Worm (Caenorhabditis elegans) whole organism, L4 larva: Measurements from ENCODE around the gene F54F2.9.

Experiments used
- F37D6.2 ChIP-seq: sonication (generic microtip); optimal IDR thresholded peaks from 2 replicates; lab custom pipeline; 2016; ENCODE audit warnings: mild to moderate bottlenecking, missing genetic modification characterization, missing compliant biosample characterization
- T20F7.1 ChIP-seq: fragments of 200-800 bp; sonication (Bioruptor generic); optimal IDR thresholded peaks from 2 replicates; lab custom pipeline; 2018; ENCODE audit warnings: mild to moderate bottlenecking, missing genetic modification characterization, missing compliant biosample characterization
- Y75B8A.6 ChIP-seq: fragments of 200-800 bp; sonication (Bioruptor generic); IDR thresholded peaks from 2 replicates; pipeline ENCODE4 v1.3.6; 2022; ENCODE audit warnings: missing genetic modification reagents, missing genetic modification characterization, missing compliant biosample characterization
- ama-1 ChIP-seq: fragments of 150-350 bp; optimal IDR thresholded peaks from 2 replicates; lab custom pipeline; 2014; ENCODE audit warnings: inconsistent platforms, mixed read lengths
- daf-12 ChIP-seq: fragments of 150-350 bp; optimal IDR thresholded peaks from 2 replicates; lab custom pipeline; 2014; ENCODE audit warnings: missing biosample characterization, missing genetic modification reagents, missing genetic modification characterization
- daf-16 ChIP-seq, 3 experiments: sonication (generic microtip); optimal IDR thresholded peaks; 2 replicates each; lab custom pipeline; 2016 to 2017; ENCODE audit warnings: missing genetic modification characterization in 3 of 3, missing genetic modification reagents in 3 of 3, mild to moderate bottlenecking in 2 of 3, missing compliant biosample characterization in 2 of 3, missing biosample characterization in 1 of 3, moderate library complexity in 1 of 3
- dmd-6 ChIP-seq: fragments of 200-800 bp; sonication (Bioruptor generic); IDR thresholded peaks from 2 replicates; pipeline ENCODE4 v1.3.6; 2022; ENCODE audit warnings: missing genetic modification reagents, missing genetic modification characterization, missing compliant biosample characterization
- dmd-9 ChIP-seq: fragments of 200-800 bp; sonication (Bioruptor generic); IDR thresholded peaks from 2 replicates; pipeline ENCODE4 v1.3.6; 2022; ENCODE audit warnings: missing genetic modification reagents, missing genetic modification characterization, missing compliant biosample characterization
- dpl-1 ChIP-seq: fragments of 150-350 bp; optimal IDR thresholded peaks from 2 replicates; lab custom pipeline; 2014; ENCODE audit warnings: missing biosample characterization, missing genetic modification reagents, missing genetic modification characterization
- dve-1 ChIP-seq: sonication (generic microtip); optimal IDR thresholded peaks from 2 replicates; lab custom pipeline; 2017; ENCODE audit warnings: antibody characterized with exemption, mild to moderate bottlenecking, missing genetic modification characterization, missing compliant biosample characterization; ENCODE audit not compliant: insufficient read depth
- fos-1 ChIP-seq: fragments of 150-350 bp; optimal IDR thresholded peaks from 2 replicates; lab custom pipeline; 2014; ENCODE audit warnings: missing biosample characterization, missing genetic modification characterization
- hif-1 ChIP-seq, 2 experiments: sonication (generic microtip); optimal IDR thresholded peaks; 2 replicates each; lab custom pipeline; 2016 to 2017; ENCODE audit warnings: missing compliant biosample characterization in 2 of 2, missing genetic modification characterization in 2 of 2, missing genetic modification reagents in 2 of 2, missing genotype in 2 of 2, mild to moderate bottlenecking in 1 of 2
- hlh-11 ChIP-seq: fragments of 200-800 bp; sonication (Bioruptor generic); optimal IDR thresholded peaks from 2 replicates; lab custom pipeline; 2018; ENCODE audit warnings: mild to moderate bottlenecking, missing genetic modification characterization, missing compliant biosample characterization
- hlh-30 ChIP-seq: sonication (generic microtip); optimal IDR thresholded peaks from 2 replicates; lab custom pipeline; 2017; ENCODE audit warnings: antibody characterized with exemption, mild to moderate bottlenecking, missing genetic modification characterization, missing compliant biosample characterization; ENCODE audit not compliant: insufficient read depth
- lin-1 ChIP-seq: fragments of 200-800 bp; sonication (Bioruptor generic); IDR thresholded peaks from 2 replicates; pipeline ENCODE4 v1.3.6; 2022; ENCODE audit warnings: missing genetic modification reagents, missing genetic modification characterization, missing compliant biosample characterization
- lin-39 ChIP-seq: fragments of 150-350 bp; optimal IDR thresholded peaks from 2 replicates; lab custom pipeline; 2014; ENCODE audit warnings: missing biosample characterization, missing genetic modification reagents, missing genetic modification characterization
- lsy-2 ChIP-seq, 2 experiments: fragments of 150-350 bp in 1 of 2; sonication (generic microtip) in 1 of 2; optimal IDR thresholded peaks; 2 replicates each; lab custom pipeline; 2014 to 2017; ENCODE audit warnings: missing biosample characterization in 2 of 2, missing genetic modification characterization in 2 of 2
- mdl-1 ChIP-seq, 2 experiments: fragments of 150-350 bp in 1 of 2; sonication (generic microtip) in 1 of 2; optimal IDR thresholded peaks; 2 replicates each; lab custom pipeline; 2014 to 2017; ENCODE audit warnings: missing biosample characterization in 2 of 2, missing genetic modification characterization in 2 of 2
- mep-1 ChIP-seq: fragments of 150-350 bp; sonication (generic microtip); optimal IDR thresholded peaks from 3 replicates; lab custom pipeline; 2014; ENCODE audit warnings: missing biosample characterization, missing genetic modification characterization
- mxl-3 ChIP-seq: fragments of 200-800 bp; sonication (Bioruptor generic); optimal IDR thresholded peaks from 2 replicates; lab custom pipeline; 2018; ENCODE audit warnings: mild to moderate bottlenecking, missing genetic modification characterization, missing compliant biosample characterization
- nhr-11 ChIP-seq: fragments of 150-350 bp; optimal IDR thresholded peaks from 2 replicates; lab custom pipeline; 2014; ENCODE audit warnings: missing biosample characterization, missing genetic modification characterization
- nhr-111 ChIP-seq: fragments of 200-800 bp; sonication (Bioruptor generic); optimal IDR thresholded peaks from 2 replicates; lab custom pipeline; 2018; ENCODE audit warnings: mild to moderate bottlenecking, missing genetic modification characterization, missing compliant biosample characterization
- nhr-25 ChIP-seq: sonication (generic microtip); optimal IDR thresholded peaks from 2 replicates; lab custom pipeline; 2017; ENCODE audit warnings: missing genetic modification characterization, mild to moderate bottlenecking, missing compliant biosample characterization, antibody characterized with exemption, moderate library complexity, borderline replicate concordance; ENCODE audit not compliant: insufficient read depth
- nhr-28 ChIP-seq: fragments of 150-350 bp; optimal IDR thresholded peaks from 2 replicates; lab custom pipeline; 2014; ENCODE audit warnings: missing biosample characterization, missing genetic modification characterization
- nhr-48 ChIP-seq: sonication (generic microtip); optimal IDR thresholded peaks from 2 replicates; lab custom pipeline; 2016; ENCODE audit warnings: mild to moderate bottlenecking, missing genetic modification characterization, missing compliant biosample characterization
- nhr-77 ChIP-seq: fragments of 150-350 bp; optimal IDR thresholded peaks from 2 replicates; lab custom pipeline; 2014; ENCODE audit warnings: missing biosample characterization, missing genetic modification characterization
- pha-4 ChIP-seq, 2 experiments: fragments of 150-350 bp in 1 of 2; fragments of 200-800 bp in 1 of 2; sonication (Bioruptor generic) in 1 of 2; IDR thresholded peaks in 1 of 2; optimal IDR thresholded peaks in 1 of 2; 2 replicates each; pipeline versions ENCODE4 v1.3.6 to Lab custom; 2014 to 2022; ENCODE audit warnings: missing genetic modification characterization in 2 of 2, missing genetic modification reagents in 2 of 2, missing biosample characterization in 1 of 2, missing compliant biosample characterization in 1 of 2
- php-3 ChIP-seq: fragments of 200-800 bp; sonication (Bioruptor generic); IDR thresholded peaks from 2 replicates; pipeline ENCODE4 v1.3.6; 2022; ENCODE audit warnings: missing genetic modification reagents, missing genetic modification characterization, missing compliant biosample characterization
- pqm-1 ChIP-seq: sonication (generic microtip); optimal IDR thresholded peaks from 2 replicates; lab custom pipeline; 2017; ENCODE audit warnings: missing biosample characterization, missing genetic modification characterization
- rbr-2 ChIP-seq: sonication (generic microtip); optimal IDR thresholded peaks from 2 replicates; lab custom pipeline; 2016; ENCODE audit warnings: missing genotype, missing genetic modification characterization, missing compliant biosample characterization
- sdz-12 ChIP-seq: fragments of 200-800 bp; sonication (Bioruptor generic); optimal IDR thresholded peaks from 2 replicates; lab custom pipeline; 2018; ENCODE audit warnings: mild to moderate bottlenecking, missing genetic modification characterization, missing compliant biosample characterization
- snpc-1.2 ChIP-seq: fragments of 200-800 bp; sonication (Bioruptor generic); IDR thresholded peaks from 2 replicates; pipeline ENCODE4 v1.3.6; 2022; ENCODE audit warnings: missing genetic modification reagents, missing genetic modification characterization, missing compliant biosample characterization
- tra-1 ChIP-seq: fragments of 200-800 bp; sonication (Bioruptor generic); IDR thresholded peaks from 2 replicates; pipeline ENCODE4 v1.3.6; 2022; ENCODE audit warnings: missing genetic modification reagents, missing genetic modification characterization, missing compliant biosample characterization
- unc-62 ChIP-seq, 3 experiments: fragments of 150-350 bp in 1 of 3; sonication (generic microtip); optimal IDR thresholded peaks in 2 of 3; peaks in 1 of 3; 1 replicate in 1 of 3; 2 replicates in 2 of 3; lab custom pipeline; 2014 to 2017; ENCODE audit warnings: missing biosample characterization in 3 of 3, missing genetic modification characterization in 3 of 3, missing genetic modification reagents in 3 of 3, missing genotype in 1 of 3

Gene F54F2.9

ce11 chrIII:8782744-8783143 is 44.3 kb downstream of the F54F2.9 start:
- TF ChIP-seq lin-39 (no peak), nhr-48 (peak; percentile 58), dmd-6 (GFP tag; lab: Robert Waterston, UW) (peak; percentile 96), hlh-30 (tag; lab: Kevin White, UChicago) (peak; percentile 91), mxl-3 (peak; percentile 3), mdl-1 (tag; optimal IDR thresholded peaks at IDR 0.05; lab: Kevin White, UChicago) (peak in 1 of 2 experiments; percentile 77), daf-16 (GFP tag; optimal IDR thresholded peaks at IDR 0.05; lab: Kevin White, UChicago) (no peak), daf-16 (tag; optimal IDR thresholded peaks at IDR 0.05; lab: Kevin White, UChicago) (peak; percentile 83), tra-1 (0 out of 2 replicates have a peak, but pooled peaks have one; percentile 52), pqm-1 (peak; percentile 50), lsy-2 (tag; optimal IDR thresholded peaks at IDR 0.05; lab: Kevin White, UChicago) (peak in 1 of 2 experiments; percentile 47), mep-1 (tag; lab: Kevin White, UChicago) (peak; percentile 46), pha-4 (GFP tag; IDR thresholded peaks at IDR 0.05; lab: Robert Waterston, UW) (no peak), pha-4 (tag; optimal IDR thresholded peaks at IDR 0.05; lab: Kevin White, UChicago) (no peak), nhr-111 (GFP tag; lab: Kevin White, UChicago) (no peak), nhr-77 (peak; percentile 70), hlh-11 (tag; lab: Kevin White, UChicago) (peak; percentile 88), dve-1 (peak; percentile 92), nhr-28 (peak; percentile 78), hif-1 (tag; optimal IDR thresholded peaks at IDR 0.05; lab: Kevin White, UChicago) (peak in 1 of 2 experiments; percentile 38), F37D6.2 (no peak), ama-1 (lab: Kevin White, UChicago) (no peak), T20F7.1 (GFP tag; lab: Kevin White, UChicago) (peak; percentile 57), nhr-25 (tag; lab: Kevin White, UChicago) (peak; percentile 7), php-3 (GFP tag; lab: Robert Waterston, UW) (peak; percentile 87)
- TF ChIP-seq, all 104 proteins: peak for 18

- TF ChIP-seq nhr-111 (GFP tag; lab: Kevin White, UChicago): no peak
- 0 out of 2 replicates have a peak, but pooled peaks have one; percentile 20 for TF ChIP-seq dmd-6 (GFP tag; lab: Robert Waterston, UW)
- TF ChIP-seq nhr-11: peak; percentile 4
- TF ChIP-seq lsy-2 (tag; optimal IDR thresholded peaks at IDR 0.05; lab: Kevin White, UChicago): peak in 1 of 2 experiments; percentile 47
- TF ChIP-seq mdl-1 (tag; optimal IDR thresholded peaks at IDR 0.05; lab: Kevin White, UChicago): peak in 1 of 2 experiments; percentile 45
- no peak for TF ChIP-seq lin-1 (GFP tag; lab: Robert Waterston, UW)
- no peak for TF ChIP-seq sdz-12 (GFP tag; lab: Kevin White, UChicago)
- no peak for TF ChIP-seq Y75B8A.6 (GFP tag; lab: Robert Waterston, UW)
- TF ChIP-seq dmd-9 (GFP tag; lab: Robert Waterston, UW): no peak
- TF ChIP-seq hlh-11 (tag; lab: Kevin White, UChicago): peak; percentile 2
- TF ChIP-seq dpl-1 (GFP tag; lab: Kevin White, UChicago): peak; percentile 12
- peak in 1 of 2 experiments; percentile 93 for TF ChIP-seq unc-62 (GFP tag; optimal IDR thresholded peaks at IDR 0.05 in 1 of 2; lab: Kevin White, UChicago)
- TF ChIP-seq unc-62 (tag; optimal IDR thresholded peaks at IDR 0.05; lab: Kevin White, UChicago): no peak
- peak; percentile 1 for TF ChIP-seq rbr-2 (tag; lab: Kevin White, UChicago)
- peak; percentile 52 for TF ChIP-seq hlh-30 (tag; lab: Kevin White, UChicago)
- no peak for TF ChIP-seq fos-1 (tag; lab: Kevin White, UChicago)
- peak in 1 of 2 experiments; percentile 4 for TF ChIP-seq daf-16 (GFP tag; optimal IDR thresholded peaks at IDR 0.05; lab: Kevin White, UChicago)
- no peak for TF ChIP-seq daf-16 (tag; optimal IDR thresholded peaks at IDR 0.05; lab: Kevin White, UChicago)
- TF ChIP-seq daf-12 (tag; lab: Kevin White, UChicago): no peak
- no peak for TF ChIP-seq ama-1 (lab: Kevin White, UChicago)
- TF ChIP-seq snpc-1.2 (GFP tag; lab: Robert Waterston, UW): no peak
These were observed 44.9 kb downstream of the F54F2.9 start for ce11 chrIII:8782080-8782479.
